Worm (Caenorhabditis elegans) whole organism, young adult: ENCODE data around the gene ZK1073.1.

Source experiments
- B0261.1 ChIP-seq: sonication (generic microtip); optimal IDR thresholded peaks from 2 replicates; lab custom pipeline; 2016; ENCODE audit warnings: mild to moderate bottlenecking, missing genetic modification characterization, moderate library complexity, missing compliant biosample characterization
- F55B11.4 ChIP-seq: sonication (generic microtip); optimal IDR thresholded peaks from 2 replicates; lab custom pipeline; 2016; ENCODE audit warnings: missing compliant biosample characterization, missing genetic modification characterization, borderline replicate concordance; ENCODE audit not compliant: insufficient read depth
- Y53F4B.3 ChIP-seq: fragments of 200-800 bp; sonication (Bioruptor generic); IDR thresholded peaks from 2 replicates; pipeline ENCODE4 v1.3.6; 2022; ENCODE audit warnings: missing genetic modification reagents, missing genetic modification characterization, missing compliant biosample characterization
- ama-1 ChIP-seq, 3 experiments: fragments of 150-350 bp in 1 of 3; sonication (generic microtip) in 2 of 3; optimal IDR thresholded peaks; 2 replicates each; lab custom pipeline; 2014 to 2018; ENCODE audit warnings: missing biosample characterization in 2 of 3, missing genetic modification characterization in 2 of 3, missing genetic modification reagents in 2 of 3
- him-1 ChIP-seq: sonication (generic microtip); optimal IDR thresholded peaks from 2 replicates; lab custom pipeline; 2016; ENCODE audit warnings: missing genotype, missing genetic modification reagents, missing genetic modification characterization, missing compliant biosample characterization
- hlh-26 ChIP-seq: fragments of 200-800 bp; sonication (Bioruptor generic); conservative IDR thresholded peaks from 2 replicates; pipeline ENCODE4 v1.3.6; 2022; ENCODE audit warnings: missing genetic modification reagents, missing genetic modification characterization, missing compliant biosample characterization
- lin-26 ChIP-seq: fragments of 200-800 bp; sonication (Bioruptor generic); IDR thresholded peaks from 2 replicates; pipeline ENCODE4 v1.3.6; 2022; ENCODE audit warnings: missing genetic modification reagents, missing genetic modification characterization, missing compliant biosample characterization
- lin-35 ChIP-seq, 3 experiments: fragments of 150-350 bp in 2 of 3; sonication (generic microtip) in 1 of 3; optimal IDR thresholded peaks; 2 replicates each; lab custom pipeline; 2014 to 2018; ENCODE audit warnings: missing biosample characterization in 3 of 3, missing genetic modification characterization in 3 of 3, missing genetic modification reagents in 3 of 3
- pha-4 ChIP-seq: fragments of 150-350 bp; sonication (generic microtip); optimal IDR thresholded peaks from 2 replicates; lab custom pipeline; 2014; ENCODE audit warnings: missing biosample characterization, missing genetic modification reagents, missing genetic modification characterization
- repo-1 ChIP-seq: sonication (generic microtip); optimal IDR thresholded peaks from 2 replicates; lab custom pipeline; 2017; ENCODE audit warnings: mild to moderate bottlenecking, missing genetic modification characterization, missing compliant biosample characterization
- sdz-38 ChIP-seq: sonication (generic microtip); optimal IDR thresholded peaks from 2 replicates; lab custom pipeline; 2016; ENCODE audit warnings: missing genotype, missing genetic modification characterization, missing compliant biosample characterization
- snpc-4 ChIP-seq, 5 experiments: fragments of 150-350 bp in 1 of 5; sonication (generic microtip) in 4 of 5; optimal IDR thresholded peaks; 2 replicates each; lab custom pipeline; 2014 to 2018; ENCODE audit warnings: missing genetic modification characterization in 5 of 5, missing biosample characterization in 3 of 5, antibody characterized with exemption in 2 of 5, mild to moderate bottlenecking in 2 of 5, missing compliant biosample characterization in 2 of 5, missing genotype in 2 of 5, moderate library complexity in 2 of 5, missing genetic modification reagents in 1 of 5
- xnd-1 ChIP-seq: sonication (generic microtip); optimal IDR thresholded peaks from 2 replicates; lab custom pipeline; 2016; ENCODE audit warnings: missing genotype, missing genetic modification reagents, missing genetic modification characterization, missing compliant biosample characterization

DNA sequence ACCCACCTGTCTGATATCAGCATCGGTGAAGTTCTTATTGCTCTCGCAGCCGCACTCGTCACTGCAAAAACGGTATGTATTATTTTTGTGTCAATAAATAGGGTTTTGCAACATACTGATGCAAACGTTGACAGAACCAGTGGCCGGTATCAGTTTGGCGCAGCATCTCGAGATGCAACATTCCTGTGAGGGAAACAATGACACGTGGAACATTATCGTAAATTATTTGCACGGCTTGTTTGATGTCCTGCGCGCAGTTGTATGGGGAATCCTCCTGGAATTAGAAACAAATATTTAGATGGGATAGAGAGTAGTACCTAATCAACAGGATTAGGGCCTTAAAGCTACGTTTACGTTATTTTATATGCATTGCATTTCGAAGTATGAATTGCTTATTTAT, 32.3 kb upstream of the ZK1073.1 start:
- TF ChIP-seq lin-35 (GFP tag; optimal IDR thresholded peaks at IDR 0.05; lab: Kevin White, UChicago) (no peak), ama-1 (optimal IDR thresholded peaks at IDR 0.05; lab: Kevin White, UChicago) (no peak), ama-1 (GFP tag; optimal IDR thresholded peaks at IDR 0.05; lab: Kevin White, UChicago) (no peak), lin-26 (no peak), him-1 (tag; lab: Kevin White, UChicago) (no peak), sdz-38 (tag; lab: Kevin White, UChicago) (no peak), hlh-26 (no peak), xnd-1 (tag; lab: Kevin White, UChicago) (no peak), Y53F4B.3 (GFP tag; lab: Robert Waterston, UW) (no peak), B0261.1 (no peak), F55B11.4 (tag; lab: Kevin White, UChicago) (no peak), snpc-4 (GFP tag; optimal IDR thresholded peaks at IDR 0.05; lab: Kevin White, UChicago) (no peak), snpc-4 (tag; optimal IDR thresholded peaks at IDR 0.05; lab: Kevin White, UChicago) (no peak), pha-4 (tag; lab: Kevin White, UChicago) (no peak), repo-1 (tag; lab: Kevin White, UChicago) (no peak)
